Fruit fly (Drosophila melanogaster) whole organism, prepupa: ENCODE data around the gene CG5172.

Experiments
- Blimp-1 ChIP-seq: fragments of 200-800 bp; sonication (Bioruptor generic); optimal IDR thresholded peaks from 3 replicates; lab custom pipeline; 2017; ENCODE audit warnings: missing biosample characterization, missing genetic modification characterization, mild to moderate bottlenecking, moderate library complexity, missing genetic modification reagents
- CG10631 ChIP-seq: fragments of 200-800 bp; sonication (Bioruptor generic); optimal IDR thresholded peaks from 2 replicates; lab custom pipeline; 2016; ENCODE audit warnings: missing biosample characterization, missing genetic modification characterization
- CG10669 ChIP-seq: fragments of 200-800 bp; sonication (Bioruptor generic); optimal IDR thresholded peaks from 3 replicates; lab custom pipeline; 2018; ENCODE audit warnings: missing biosample characterization, mild to moderate bottlenecking, missing genetic modification characterization, moderate library complexity
- CG11762 ChIP-seq: fragments of 200-800 bp; sonication (Bioruptor generic); optimal IDR thresholded peaks from 3 replicates; lab custom pipeline; 2016; ENCODE audit warnings: missing biosample characterization, missing genetic modification characterization; ENCODE audit not compliant: insufficient read depth
- CG11902 ChIP-seq: fragments of 200-800 bp; sonication (Bioruptor generic); optimal IDR thresholded peaks from 3 replicates; lab custom pipeline; 2016; ENCODE audit warnings: missing biosample characterization, missing genetic modification characterization
- CG15336 ChIP-seq: fragments of 200-800 bp; sonication (Bioruptor generic); IDR thresholded peaks from 2 replicates; pipeline ENCODE4 v1.3.6; 2022; ENCODE audit warnings: missing biosample characterization, missing genetic modification characterization
- CG1621 ChIP-seq: fragments of 200-800 bp; sonication (Bioruptor generic); optimal IDR thresholded peaks from 3 replicates; lab custom pipeline; 2018; ENCODE audit warnings: missing biosample characterization, mild to moderate bottlenecking, missing genetic modification characterization
- CG16779 ChIP-seq: fragments of 200-800 bp; sonication (Bioruptor generic); optimal IDR thresholded peaks from 3 replicates; lab custom pipeline; 2017; ENCODE audit warnings: missing biosample characterization, mild to moderate bottlenecking, missing genetic modification characterization
- CG3032 ChIP-seq: fragments of 200-800 bp; optimal IDR thresholded peaks from 2 replicates; lab custom pipeline; 2019; ENCODE audit warnings: missing biosample characterization, mild to moderate bottlenecking, missing genetic modification characterization, moderate library complexity
- CG31627 ChIP-seq: fragments of 200-800 bp; sonication (Bioruptor generic); optimal IDR thresholded peaks from 3 replicates; lab custom pipeline; 2016; ENCODE audit warnings: missing biosample characterization, missing genetic modification characterization
- CG34406 ChIP-seq: fragments of 200-800 bp; sonication (Bioruptor generic); optimal IDR thresholded peaks from 3 replicates; lab custom pipeline; 2016; ENCODE audit warnings: missing biosample characterization, missing genetic modification characterization
- CG3919 ChIP-seq: fragments of 200-800 bp; sonication (Bioruptor generic); optimal IDR thresholded peaks from 3 replicates; lab custom pipeline; 2016; ENCODE audit warnings: missing biosample characterization, missing genetic modification characterization
- CG4318 ChIP-seq: fragments of 200-800 bp; sonication (Bioruptor generic); optimal IDR thresholded peaks from 3 replicates; lab custom pipeline; 2017; ENCODE audit warnings: missing biosample characterization, mild to moderate bottlenecking, missing genetic modification characterization
- CG6163 ChIP-seq: fragments of 200-800 bp; sonication (Bioruptor generic); IDR thresholded peaks from 3 replicates; pipeline ENCODE4 v1.3.6; 2022; ENCODE audit warnings: missing biosample characterization, missing genetic modification characterization
- CG6792 ChIP-seq: fragments of 200-800 bp; sonication (Bioruptor generic); optimal IDR thresholded peaks from 3 replicates; lab custom pipeline; 2016; ENCODE audit warnings: missing biosample characterization, missing genetic modification characterization
- CG6808 ChIP-seq: fragments of 200-800 bp; sonication (Bioruptor generic); optimal IDR thresholded peaks from 3 replicates; lab custom pipeline; 2017; ENCODE audit warnings: missing biosample characterization, missing genetic modification characterization, mild to moderate bottlenecking, moderate library complexity, missing genetic modification reagents
- CG6854 ChIP-seq: fragments of 200-800 bp; sonication (Bioruptor generic); optimal IDR thresholded peaks from 2 replicates; lab custom pipeline; 2017; ENCODE audit warnings: missing biosample characterization, mild to moderate bottlenecking, missing genetic modification characterization
- CG7368 ChIP-seq: fragments of 200-800 bp; sonication (Bioruptor generic); optimal IDR thresholded peaks from 3 replicates; lab custom pipeline; 2016; ENCODE audit warnings: missing biosample characterization, missing genetic modification characterization
- CG8119 ChIP-seq: fragments of 200-800 bp; sonication (Bioruptor generic); IDR thresholded peaks from 3 replicates; pipeline ENCODE4 v1.3.6; 2022; ENCODE audit warnings: missing biosample characterization, missing genetic modification characterization
- CG8319 ChIP-seq: fragments of 200-800 bp; sonication (Bioruptor generic); optimal IDR thresholded peaks from 3 replicates; lab custom pipeline; 2016; ENCODE audit warnings: missing biosample characterization, missing genetic modification characterization
- CG8632 ChIP-seq: fragments of 200-800 bp; sonication (Bioruptor generic); optimal IDR thresholded peaks from 3 replicates; lab custom pipeline; 2016; ENCODE audit warnings: missing biosample characterization, missing genetic modification characterization
- CG9139 ChIP-seq: fragments of 200-800 bp; sonication (Bioruptor generic); optimal IDR thresholded peaks from 3 replicates; lab custom pipeline; 2017; ENCODE audit warnings: missing biosample characterization, mild to moderate bottlenecking, missing genetic modification characterization
- Eip75B ChIP-seq: fragments of 200-800 bp; sonication (Bioruptor generic); optimal IDR thresholded peaks from 3 replicates; lab custom pipeline; 2016; ENCODE audit warnings: missing biosample characterization, missing genetic modification characterization
- Eip78C ChIP-seq: fragments of 200-800 bp; sonication (Bioruptor generic); peaks from one replicate; lab custom pipeline; 2016; ENCODE audit warnings: missing biosample characterization, missing genetic modification characterization
- Eip93F ChIP-seq: fragments of 200-800 bp; sonication (Bioruptor generic); optimal IDR thresholded peaks from 2 replicates; lab custom pipeline; 2016; ENCODE audit warnings: missing biosample characterization, mild to moderate bottlenecking, missing genetic modification characterization
- Ets96B ChIP-seq: fragments of 200-800 bp; optimal IDR thresholded peaks from 2 replicates; lab custom pipeline; 2019; ENCODE audit warnings: missing biosample characterization, mild to moderate bottlenecking, missing genetic modification characterization, moderate library complexity
- Gug ChIP-seq: fragments of 200-800 bp; sonication (Bioruptor generic); IDR thresholded peaks from 2 replicates; pipeline ENCODE4 v1.3.6; 2022; ENCODE audit warnings: missing biosample characterization, missing genetic modification characterization
- Hr38 ChIP-seq: sonication (Bioruptor generic); optimal IDR thresholded peaks from 2 replicates; lab custom pipeline; 2016; ENCODE audit warnings: missing biosample characterization, missing genetic modification characterization
- Hr39 ChIP-seq: fragments of 200-800 bp; sonication (Bioruptor generic); optimal IDR thresholded peaks from 2 replicates; lab custom pipeline; 2016; ENCODE audit warnings: missing biosample characterization, missing genetic modification characterization
- Hr4 ChIP-seq: fragments of 200-800 bp; sonication (Bioruptor generic); optimal IDR thresholded peaks from 3 replicates; lab custom pipeline; 2016; ENCODE audit warnings: missing biosample characterization, missing genetic modification characterization
- Lpt ChIP-seq: fragments of 200-800 bp; sonication (Bioruptor generic); optimal IDR thresholded peaks from 3 replicates; lab custom pipeline; 2016; ENCODE audit warnings: missing biosample characterization, missing genetic modification characterization
- Met ChIP-seq: fragments of 200-800 bp; sonication (Bioruptor generic); optimal IDR thresholded peaks from 3 replicates; lab custom pipeline; 2016; ENCODE audit warnings: missing biosample characterization, missing genetic modification characterization
- OdsH ChIP-seq: fragments of 200-800 bp; sonication (Bioruptor generic); optimal IDR thresholded peaks from 3 replicates; lab custom pipeline; 2016; ENCODE audit warnings: missing biosample characterization, missing genetic modification characterization
- Smox ChIP-seq: fragments of 200-800 bp; sonication (Bioruptor generic); optimal IDR thresholded peaks from 3 replicates; lab custom pipeline; 2016; ENCODE audit warnings: missing biosample characterization, missing genetic modification characterization
- Sox102F ChIP-seq: fragments of 200-800 bp; sonication (Bioruptor generic); optimal IDR thresholded peaks from 2 replicates; lab custom pipeline; 2016; ENCODE audit warnings: missing biosample characterization, mild to moderate bottlenecking, missing genetic modification characterization
- Sox14 ChIP-seq: fragments of 200-800 bp; sonication (Bioruptor generic); optimal IDR thresholded peaks from 3 replicates; lab custom pipeline; 2016; ENCODE audit warnings: missing biosample characterization, missing genetic modification characterization
- Sox15 ChIP-seq: fragments of 200-800 bp; sonication (Bioruptor generic); optimal IDR thresholded peaks from 3 replicates; lab custom pipeline; 2016; ENCODE audit warnings: missing biosample characterization, missing genetic modification characterization
- acj6 ChIP-seq: fragments of 200-800 bp; sonication (Bioruptor generic); optimal IDR thresholded peaks from 3 replicates; lab custom pipeline; 2016; ENCODE audit warnings: missing biosample characterization, missing genetic modification characterization
- cyc ChIP-seq: fragments of 200-800 bp; sonication (Bioruptor generic); optimal IDR thresholded peaks from 3 replicates; lab custom pipeline; 2016; ENCODE audit warnings: missing biosample characterization, missing genetic modification characterization
- dac ChIP-seq: fragments of 200-800 bp; sonication (Bioruptor generic); optimal IDR thresholded peaks from 2 replicates; lab custom pipeline; 2017; ENCODE audit warnings: missing biosample characterization, mild to moderate bottlenecking, missing genetic modification characterization
- dsx ChIP-seq: fragments of 200-800 bp; optimal IDR thresholded peaks from 3 replicates; lab custom pipeline; 2019; ENCODE audit warnings: missing biosample characterization, mild to moderate bottlenecking, missing genetic modification characterization, moderate library complexity; ENCODE audit not compliant: poor library complexity, severe bottlenecking
- eg ChIP-seq: fragments of 200-800 bp; sonication (Bioruptor generic); IDR thresholded peaks from 3 replicates; pipeline ENCODE4 v1.3.6; 2022; ENCODE audit warnings: missing biosample characterization, missing genetic modification characterization
- esn ChIP-seq: fragments of 200-800 bp; sonication (Bioruptor generic); optimal IDR thresholded peaks from 2 replicates; lab custom pipeline; 2016; ENCODE audit warnings: missing biosample characterization, mild to moderate bottlenecking, missing genetic modification characterization, moderate library complexity
- fd59A ChIP-seq: fragments of 200-800 bp; sonication (Bioruptor generic); optimal IDR thresholded peaks from 2 replicates; lab custom pipeline; 2017; ENCODE audit warnings: missing biosample characterization, mild to moderate bottlenecking, missing genetic modification characterization, missing genetic modification reagents
- fd85E ChIP-seq: fragments of 200-800 bp; sonication (Bioruptor generic); optimal IDR thresholded peaks from 3 replicates; lab custom pipeline; 2016; ENCODE audit warnings: missing biosample characterization, missing genetic modification characterization
- fkh ChIP-seq: fragments of 200-800 bp; sonication (Bioruptor generic); optimal IDR thresholded peaks from 3 replicates; lab custom pipeline; 2017; ENCODE audit warnings: missing biosample characterization, mild to moderate bottlenecking, missing genetic modification characterization, moderate library complexity
- lz ChIP-seq: fragments of 200-800 bp; sonication (Bioruptor generic); optimal IDR thresholded peaks from 3 replicates; lab custom pipeline; 2016; ENCODE audit warnings: missing biosample characterization, missing genetic modification characterization
- net ChIP-seq: fragments of 200-800 bp; sonication (Bioruptor generic); optimal IDR thresholded peaks from 3 replicates; lab custom pipeline; 2016; ENCODE audit warnings: missing biosample characterization, missing genetic modification characterization
- spab ChIP-seq: fragments of 200-800 bp; sonication (Bioruptor generic); optimal IDR thresholded peaks from 2 replicates; lab custom pipeline; 2017; ENCODE audit warnings: missing biosample characterization, mild to moderate bottlenecking, missing genetic modification characterization, missing genetic modification reagents
- ss ChIP-seq, 2 experiments: fragments of 200-800 bp; sonication (Bioruptor generic); optimal IDR thresholded peaks; 2 replicates in 1 of 2; 3 replicates in 1 of 2; lab custom pipeline; 2017 to 2018; ENCODE audit warnings: mild to moderate bottlenecking in 2 of 2, missing biosample characterization in 2 of 2, missing genetic modification characterization in 2 of 2, moderate library complexity in 1 of 2
- svp ChIP-seq: fragments of 200-800 bp; sonication (Bioruptor generic); peaks from one replicate; lab custom pipeline; 2016; ENCODE audit warnings: missing biosample characterization, missing genetic modification characterization
- topi ChIP-seq: fragments of 200-800 bp; sonication (Bioruptor generic); optimal IDR thresholded peaks from 3 replicates; lab custom pipeline; 2016; ENCODE audit warnings: missing biosample characterization, missing genetic modification characterization
- vri ChIP-seq: fragments of 200-800 bp; sonication (Bioruptor generic); optimal IDR thresholded peaks from 3 replicates; lab custom pipeline; 2016; ENCODE audit warnings: missing biosample characterization, mild to moderate bottlenecking, missing genetic modification characterization

Gene CG5172

DNA sequence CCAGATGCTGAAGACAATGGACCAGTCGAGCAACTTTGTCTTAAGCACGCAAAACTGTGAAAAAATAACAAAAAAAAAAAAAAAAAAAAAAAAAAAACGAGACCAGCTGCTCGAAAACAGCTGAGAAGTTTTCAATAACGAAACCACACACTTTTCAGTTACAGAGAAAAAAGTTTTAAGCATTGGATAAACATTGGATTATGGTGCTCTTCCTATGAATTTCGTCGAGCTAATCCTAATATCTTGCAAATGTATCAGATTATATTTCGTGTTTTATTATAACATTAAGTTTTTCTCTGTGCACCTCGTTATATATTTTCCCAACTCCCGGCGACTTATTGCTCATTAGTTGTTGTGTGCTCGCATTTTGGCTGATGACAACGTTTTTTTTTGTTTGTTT is 44.7 kb upstream of the CG5172 start:
- TF ChIP-seq CG34406 (GFP tag; lab: Kevin White, UChicago) (peak; percentile 1), fkh (GFP tag; lab: Kevin White, UChicago) (no peak), Hr39 (GFP tag; lab: Kevin White, UChicago) (peak; percentile 25), CG16779 (tag; lab: Kevin White, UChicago) (no peak), topi (GFP tag; lab: Kevin White, UChicago) (peak; percentile 69), Gug (GFP tag; lab: Robert Waterston, UW) (0 out of 2 replicates have a peak, but pooled peaks have one; percentile 32), CG11902 (no peak), CG10669 (GFP tag; lab: Kevin White, UChicago) (no peak), eg (GFP tag; lab: Robert Waterston, UW) (peak; percentile 70), CG11762 (GFP tag; lab: Kevin White, UChicago) (no peak), CG6808 (GFP tag; lab: Kevin White, UChicago) (no peak), Hr38 (no peak), CG7368 (GFP tag; lab: Kevin White, UChicago) (no peak), net (GFP tag; lab: Kevin White, UChicago) (peak; percentile 58), ss (GFP tag; optimal IDR thresholded peaks at IDR 0.05; lab: Kevin White, UChicago) (peak in 1 of 2 experiments; percentile 5), Sox15 (GFP tag; lab: Kevin White, UChicago) (no peak), CG6854 (no peak), CG8319 (no peak), CG6792 (no peak), CG4318 (GFP tag; lab: Kevin White, UChicago) (peak; percentile 37), fd85E (no peak), CG6163 (peak; percentile 74), dac (GFP tag; lab: Kevin White, UChicago) (peak; percentile 28), Eip75B (GFP tag; lab: Kevin White, UChicago) (peak; percentile 10), OdsH (GFP tag; lab: Kevin White, UChicago) (peak; percentile 39), Eip93F (GFP tag; lab: Kevin White, UChicago) (no peak), Sox102F (GFP tag; lab: Kevin White, UChicago) (peak; percentile 13), Sox14 (GFP tag; lab: Kevin White, UChicago) (peak; percentile 35), lz (peak; percentile 31), vri (GFP tag; lab: Kevin White, UChicago) (no peak), Eip78C (peak; percentile 50), CG1621 (no peak), CG9139 (GFP tag; lab: Kevin White, UChicago) (no peak), cyc (GFP tag; lab: Kevin White, UChicago) (peak; percentile 48), Smox (GFP tag; lab: Kevin White, UChicago) (no peak), Ets96B (tag; lab: Kevin White, UChicago) (no peak), acj6 (peak; percentile 12), fd59A (GFP tag; lab: Kevin White, UChicago) (no peak), svp (GFP tag; lab: Kevin White, UChicago) (peak; percentile 46), Met (peak; percentile 32), dsx (GFP tag; lab: Kevin White, UChicago) (no peak), CG15336 (GFP tag; lab: Robert Waterston, UW) (peak; percentile 79), CG8119 (GFP tag; lab: Robert Waterston, UW) (peak; percentile 73), CG10631 (GFP tag; lab: Kevin White, UChicago) (peak; percentile 31), CG31627 (GFP tag; lab: Kevin White, UChicago) (peak; percentile 15), CG3032 (no peak), esn (peak; percentile 18), Hr4 (peak; percentile 62), spab (no peak), Blimp-1 (GFP tag; lab: Kevin White, UChicago) (no peak), Lpt (GFP tag; lab: Kevin White, UChicago) (peak; percentile 66), CG3919 (GFP tag; lab: Kevin White, UChicago) (peak; percentile 22), CG8632 (no peak)
